Worm (Caenorhabditis elegans) whole organism, L4 larva: ENCODE measurements around the gene hrg-6.
A peak's percentile ranks its signal among the peaks of the same experiment; 100 is the strongest.

Experiments
- ama-1 ChIP-seq: fragments of 150-350 bp; optimal IDR thresholded peaks from 2 replicates; lab custom pipeline; 2014; ENCODE audit warnings: inconsistent platforms, mixed read lengths
- ceh-82 ChIP-seq: sonication (generic microtip); optimal IDR thresholded peaks from 2 replicates; lab custom pipeline; 2017; ENCODE audit warnings: missing biosample characterization, missing genetic modification characterization
- dmd-8 ChIP-seq: fragments of 200-800 bp; sonication (Bioruptor generic); IDR thresholded peaks from 2 replicates; pipeline ENCODE4 v1.3.6; 2022; ENCODE audit warnings: missing genetic modification characterization, missing compliant biosample characterization
- lin-13 ChIP-seq: fragments of 150-350 bp; optimal IDR thresholded peaks from 2 replicates; lab custom pipeline; 2014; ENCODE audit warnings: missing biosample characterization, missing genetic modification reagents, missing genetic modification characterization
- nhr-42 ChIP-seq: fragments of 200-800 bp; sonication (Bioruptor generic); IDR thresholded peaks from 2 replicates; pipeline ENCODE4 v1.3.6; 2022; ENCODE audit warnings: missing genetic modification characterization, missing compliant biosample characterization
- pha-4 ChIP-seq, 2 experiments: fragments of 150-350 bp in 1 of 2; fragments of 200-800 bp in 1 of 2; sonication (Bioruptor generic) in 1 of 2; IDR thresholded peaks in 1 of 2; optimal IDR thresholded peaks in 1 of 2; 2 replicates each; pipeline versions ENCODE4 v1.3.6 to Lab custom; 2014 to 2022; ENCODE audit warnings: missing genetic modification characterization in 2 of 2, missing genetic modification reagents in 2 of 2, missing biosample characterization in 1 of 2, missing compliant biosample characterization in 1 of 2

ce11 chrIV:11025941-11026340 lies 6.4 kb upstream of the hrg-6 start:
- TF ChIP-seq pha-4 (GFP tag; IDR thresholded peaks at IDR 0.05; lab: Robert Waterston, UW): peak; percentile 77
- no peak for TF ChIP-seq pha-4 (tag; optimal IDR thresholded peaks at IDR 0.05; lab: Kevin White, UChicago)
- no peak for TF ChIP-seq ceh-82 (tag; lab: Kevin White, UChicago)
- TF ChIP-seq nhr-42: peak; percentile 50; the same call in 1 of the 2 replicates
- no peak for TF ChIP-seq lin-13 (GFP tag; lab: Kevin White, UChicago)
- no peak for TF ChIP-seq ama-1
- TF ChIP-seq dmd-8: peak; percentile 86
